Worm (Caenorhabditis elegans): ENCODE results near the gene glb-5.
A peak's percentile ranks its signal among the peaks of the same experiment; 100 is the strongest.

The glb-5 gene

ce11 chrV:5582308-5582707 lies 23.6 kb downstream of the glb-5 start:
- TF ChIP-seq C34F6.9 (tag; optimal IDR thresholded peaks at IDR 0.05) (no peak), nhr-10 (tag; optimal IDR thresholded peaks at IDR 0.05) (no peak), nhr-237 (tag; optimal IDR thresholded peaks at IDR 0.05) (no peak), egl-27 (tag; optimal IDR thresholded peaks at IDR 0.05) (no peak), crh-2 (tag; optimal IDR thresholded peaks at IDR 0.05) (no peak)

ce11 chrV:5582860-5583259 lies 24.2 kb downstream of the glb-5 start:
- TF ChIP-seq lsy-2 (tag; optimal IDR thresholded peaks at IDR 0.05) (peak in 1 of 2 experiments; percentile 9), fos-1 (tag; optimal IDR thresholded peaks at IDR 0.05) (no peak), zag-1 (tag; optimal IDR thresholded peaks at IDR 0.05) (peak; percentile 57), unc-55 (GFP tag; optimal IDR thresholded peaks at IDR 0.05) (peak; percentile 16), ztf-4 (tag; optimal IDR thresholded peaks at IDR 0.05) (peak; percentile 5), F13H6.1 (tag; optimal IDR thresholded peaks at IDR 0.05) (no peak), ama-1 (optimal IDR thresholded peaks at IDR 0.05) (peak; percentile 66), mab-5 (tag; optimal IDR thresholded peaks at IDR 0.05) (peak; percentile 55), egl-27 (tag; optimal IDR thresholded peaks at IDR 0.05) (no peak), lin-13 (GFP tag; optimal IDR thresholded peaks at IDR 0.05) (peak; percentile 24)

DNA sequence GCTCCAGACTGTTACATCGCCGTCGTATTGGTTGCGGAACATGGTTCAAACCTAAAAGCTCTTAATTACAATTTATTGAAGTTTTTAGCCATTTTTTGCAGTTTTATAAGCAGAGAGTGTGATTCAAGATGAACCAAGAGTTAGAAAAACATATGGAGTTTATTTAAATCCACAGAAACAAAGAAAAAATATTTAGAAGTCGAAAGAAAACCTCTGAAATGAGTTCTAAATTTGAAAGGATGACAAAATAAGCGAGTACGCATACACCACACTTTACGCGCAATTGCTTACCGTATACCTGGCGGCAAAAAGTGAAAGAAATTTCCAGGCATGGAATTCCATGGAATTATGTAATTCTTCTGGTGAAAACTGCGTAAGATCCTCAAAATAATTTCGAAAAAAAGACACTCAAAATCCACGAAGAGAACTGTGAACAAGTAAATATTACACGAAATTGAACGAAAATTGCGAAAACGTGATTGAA lies 25.6 kb downstream of the glb-5 start, which contains the start of gene pas-6:
TSS of gene pas-6 (minus strand) at position 51 of the 484 bp plus-strand sequence.
- TF ChIP-seq dmd-4 (tag; optimal IDR thresholded peaks at IDR 0.05) (no peak), ceh-82 (tag; optimal IDR thresholded peaks at IDR 0.05) (no peak), Y55F3AM.14 (GFP tag; optimal IDR thresholded peaks at IDR 0.05) (no peak), alr-1 (tag; optimal IDR thresholded peaks at IDR 0.05) (no peak), nhr-12 (tag; optimal IDR thresholded peaks at IDR 0.05) (no peak), blmp-1 (tag; optimal IDR thresholded peaks at IDR 0.05; ENCODE audit: insufficient read depth) (no peak), mab-5 (tag; optimal IDR thresholded peaks at IDR 0.05) (no peak), nhr-23 (tag; optimal IDR thresholded peaks at IDR 0.05) (no peak), elt-1 (tag; optimal IDR thresholded peaks at IDR 0.05) (no peak), zag-1 (tag; optimal IDR thresholded peaks at IDR 0.05) (no peak), elt-3 (tag; optimal IDR thresholded peaks at IDR 0.05) (no peak), ZK546.5 (tag; optimal IDR thresholded peaks at IDR 0.05) (no peak), mbf-1 (tag; optimal IDR thresholded peaks at IDR 0.05) (no peak), lin-39 (tag; optimal IDR thresholded peaks at IDR 0.05) (no peak), snpc-4 (tag; optimal IDR thresholded peaks at IDR 0.05) (no peak), nhr-10 (tag; optimal IDR thresholded peaks at IDR 0.05) (no peak), ama-1 (optimal IDR thresholded peaks at IDR 0.05) (no peak), nhr-129 (tag; optimal IDR thresholded peaks at IDR 0.05) (peak; percentile 62), nhr-77 (tag; optimal IDR thresholded peaks at IDR 0.05) (no peak), nhr-11 (tag; optimal IDR thresholded peaks at IDR 0.05) (no peak), sem-4 (tag; optimal IDR thresholded peaks at IDR 0.05) (no peak), ztf-4 (tag; optimal IDR thresholded peaks at IDR 0.05) (no peak), ceh-16 (tag; optimal IDR thresholded peaks at IDR 0.05) (no peak), mdl-1 (tag; optimal IDR thresholded peaks at IDR 0.05) (no peak), F13H6.1 (tag; optimal IDR thresholded peaks at IDR 0.05) (no peak), skn-1 (tag; optimal IDR thresholded peaks at IDR 0.05) (peak; percentile 64), sma-3 (GFP tag; optimal IDR thresholded peaks at IDR 0.05) (no peak), unc-55 (GFP tag; optimal IDR thresholded peaks at IDR 0.05) (peak; percentile 62), unc-39 (tag; optimal IDR thresholded peaks at IDR 0.05) (no peak), C34F6.9 (tag; optimal IDR thresholded peaks at IDR 0.05) (peak; percentile 49), peb-1 (tag; optimal IDR thresholded peaks at IDR 0.05) (no peak), lsy-2 (tag; optimal IDR thresholded peaks at IDR 0.05) (peak; percentile 88 to 98), lin-11 (tag; optimal IDR thresholded peaks at IDR 0.05) (no peak), egl-27 (tag; optimal IDR thresholded peaks at IDR 0.05) (no peak), nhr-6 (tag; optimal IDR thresholded peaks at IDR 0.05) (no peak), nhr-237 (tag; optimal IDR thresholded peaks at IDR 0.05) (no peak), lin-13 (GFP tag; optimal IDR thresholded peaks at IDR 0.05) (no peak), fos-1 (tag; optimal IDR thresholded peaks at IDR 0.05) (no peak), R02D3.7 (tag; optimal IDR thresholded peaks at IDR 0.05) (no peak), sma-9 (GFP tag; optimal IDR thresholded peaks at IDR 0.05) (no peak), sma-9 (tag; optimal IDR thresholded peaks at IDR 0.05) (no peak), ztf-11 (tag; optimal IDR thresholded peaks at IDR 0.05) (no peak), aly-2 (tag; optimal IDR thresholded peaks at IDR 0.05) (no peak), nhr-25 (tag; optimal IDR thresholded peaks at IDR 0.05) (no peak), nhr-21 (tag; optimal IDR thresholded peaks at IDR 0.05) (no peak), ztf-1 (GFP tag; conservative IDR thresholded peaks at IDR 0.05) (no peak), crh-2 (tag; optimal IDR thresholded peaks at IDR 0.05) (peak; percentile 1), unc-62 (GFP tag; optimal IDR thresholded peaks at IDR 0.05) (no peak), gmeb-1 (tag; optimal IDR thresholded peaks at IDR 0.05) (peak; percentile 2)

All from whole organism, L2 larva.